Fruit fly (Drosophila melanogaster) whole organism, embryonic: ENCODE results near the gene chrb.

Experiments used
- Awh ChIP-seq: fragments of 200-800 bp; sonication (Bioruptor generic); IDR thresholded peaks from 2 replicates; pipeline ENCODE4, ENCODE4 v1.3.6; 2022; ENCODE audit warnings: missing biosample characterization, missing genetic modification characterization
- BEAF-32 ChIP-seq: fragments of 200-800 bp; sonication (Bioruptor generic); optimal IDR thresholded peaks from 3 replicates; lab custom pipeline; 2017; ENCODE audit warnings: missing biosample characterization, missing genetic modification characterization, mild to moderate bottlenecking, moderate library complexity, missing genetic modification reagents
- CG10543 ChIP-seq: fragments of 200-800 bp; sonication (Bioruptor generic); optimal IDR thresholded peaks from 3 replicates; lab custom pipeline; 2017; ENCODE audit warnings: missing biosample characterization, mild to moderate bottlenecking, missing genetic modification characterization, moderate library complexity
- CG11398 ChIP-seq: fragments of 200-800 bp; sonication (Bioruptor generic); optimal IDR thresholded peaks from 2 replicates; lab custom pipeline; 2016; ENCODE audit warnings: missing biosample characterization, missing genetic modification characterization
- CG13424 ChIP-seq: fragments of 200-800 bp; sonication (Bioruptor generic); optimal IDR thresholded peaks from 2 replicates; lab custom pipeline; 2019; ENCODE audit warnings: missing biosample characterization, mild to moderate bottlenecking, missing genetic modification characterization, moderate library complexity
- CG14710 ChIP-seq: fragments of 200-800 bp; sonication (Bioruptor generic); optimal IDR thresholded peaks from 3 replicates; lab custom pipeline; 2019; ENCODE audit warnings: missing biosample characterization, mild to moderate bottlenecking, missing genetic modification characterization, moderate library complexity
- CG1602 ChIP-seq: fragments of 200-800 bp; sonication (Bioruptor generic); optimal IDR thresholded peaks from 3 replicates; lab custom pipeline; 2016; ENCODE audit warnings: missing biosample characterization, missing genetic modification characterization
- CG1603 ChIP-seq: fragments of 200-800 bp; sonication (Bioruptor generic); optimal IDR thresholded peaks from 2 replicates; lab custom pipeline; 2019; ENCODE audit warnings: missing biosample characterization, mild to moderate bottlenecking, missing genetic modification characterization, moderate library complexity
- CG18619 ChIP-seq: fragments of 200-800 bp; sonication (Bioruptor generic); optimal IDR thresholded peaks from 3 replicates; lab custom pipeline; 2017; ENCODE audit warnings: missing biosample characterization, mild to moderate bottlenecking, missing genetic modification characterization
- CG2120 ChIP-seq: fragments of 200-800 bp; sonication (Bioruptor generic); optimal IDR thresholded peaks from 3 replicates; lab custom pipeline; 2016; ENCODE audit warnings: missing biosample characterization, missing genetic modification characterization
- CG30403 ChIP-seq: fragments of 200-800 bp; sonication (Bioruptor generic); optimal IDR thresholded peaks from 3 replicates; lab custom pipeline; 2016; ENCODE audit warnings: missing biosample characterization, missing genetic modification characterization
- CG34422 ChIP-seq: fragments of 200-800 bp; sonication (Bioruptor generic); IDR thresholded peaks from 3 replicates; pipeline ENCODE4 v1.3.6; 2022; ENCODE audit warnings: missing biosample characterization, missing genetic modification characterization
- CG8290 ChIP-seq, 3 experiments: fragments of 200-800 bp; sonication (Bioruptor generic); optimal IDR thresholded peaks; 2 replicates each; lab custom pipeline; 2016 to 2019; ENCODE audit warnings: missing biosample characterization in 3 of 3, missing genetic modification characterization in 3 of 3, mild to moderate bottlenecking in 2 of 3, moderate library complexity in 1 of 3
- CG9797 ChIP-seq: fragments of 200-800 bp; sonication (Bioruptor generic); optimal IDR thresholded peaks from 3 replicates; lab custom pipeline; 2018; ENCODE audit warnings: missing biosample characterization, mild to moderate bottlenecking, missing genetic modification characterization
- CG9876 ChIP-seq: fragments of 200-800 bp; sonication (Bioruptor generic); optimal IDR thresholded peaks from 2 replicates; lab custom pipeline; 2016; ENCODE audit warnings: missing biosample characterization, missing genetic modification characterization
- Deaf1 ChIP-seq: fragments of 200-800 bp; optimal IDR thresholded peaks from 3 replicates; lab custom pipeline; 2019; ENCODE audit warnings: missing biosample characterization, mild to moderate bottlenecking, missing genetic modification characterization, moderate library complexity
- GATAe ChIP-seq: fragments of 200-800 bp; sonication (Bioruptor generic); conservative IDR thresholded peaks from 2 replicates; pipeline ENCODE4 v1.3.6; 2022; ENCODE audit warnings: missing biosample characterization, missing genetic modification characterization
- HLHmδ ChIP-seq: fragments of 200-800 bp; sonication (Bioruptor generic); optimal IDR thresholded peaks from 2 replicates; lab custom pipeline; 2018; ENCODE audit warnings: missing biosample characterization, mild to moderate bottlenecking, missing genetic modification characterization, moderate library complexity
- Lpt ChIP-seq: fragments of >200 bp; optimal IDR thresholded peaks from 2 replicates; lab custom pipeline; 2018; ENCODE audit warnings: missing biosample characterization, missing genetic modification characterization
- MESR4 ChIP-seq: fragments of 200-800 bp; sonication (Bioruptor generic); optimal IDR thresholded peaks from 2 replicates; lab custom pipeline; 2018; ENCODE audit warnings: missing biosample characterization, mild to moderate bottlenecking, missing genetic modification characterization, moderate library complexity
- Optix ChIP-seq: fragments of 200-800 bp; sonication (Bioruptor generic); IDR thresholded peaks from 3 replicates; pipeline ENCODE4 v1.3.6; 2022; ENCODE audit warnings: missing biosample characterization, missing genetic modification characterization
- Pdp1 ChIP-seq, 2 experiments: fragments of 200-800 bp; sonication (Bioruptor generic); optimal IDR thresholded peaks; 3 replicates each; lab custom pipeline; 2016; ENCODE audit warnings: missing biosample characterization in 2 of 2, missing genetic modification characterization in 2 of 2, mild to moderate bottlenecking in 1 of 2, moderate library complexity in 1 of 2
- Scr ChIP-seq: fragments of 200-800 bp; sonication (Bioruptor generic); IDR thresholded peaks from 2 replicates; pipeline ENCODE4 v1.3.6; 2022; ENCODE audit warnings: missing biosample characterization, missing genetic modification characterization; ENCODE audit not compliant: partially characterized antibody
- Sox102F ChIP-seq: fragments of 200-800 bp; sonication (Bioruptor generic); optimal IDR thresholded peaks from 2 replicates; lab custom pipeline; 2018; ENCODE audit warnings: missing biosample characterization, mild to moderate bottlenecking, missing genetic modification characterization, moderate library complexity
- abd-A ChIP-seq: fragments of 200-800 bp; sonication (Bioruptor generic); optimal IDR thresholded peaks from 3 replicates; lab custom pipeline; 2019; ENCODE audit warnings: missing biosample characterization, mild to moderate bottlenecking, missing genetic modification characterization, moderate library complexity
- chinmo ChIP-seq: fragments of 200-800 bp; sonication (Bioruptor generic); IDR thresholded peaks from 4 replicates; pipeline ENCODE4 v1.3.6; 2022; ENCODE audit warnings: missing biosample characterization, missing genetic modification characterization; ENCODE audit not compliant: partially characterized antibody
- ci ChIP-seq: fragments of 200-800 bp; sonication (Bioruptor generic); IDR thresholded peaks from 3 replicates; pipeline ENCODE4 v1.3.6; 2022; ENCODE audit warnings: missing biosample characterization, missing genetic modification characterization
- dysf ChIP-seq: fragments of 200-800 bp; sonication (Bioruptor generic); IDR thresholded peaks from 3 replicates; pipeline ENCODE4 v1.3.6; 2022; ENCODE audit warnings: missing biosample characterization, missing genetic modification characterization
- en ChIP-seq: fragments of 200-800 bp; sonication (Bioruptor generic); optimal IDR thresholded peaks from 2 replicates; lab custom pipeline; 2016; ENCODE audit warnings: missing biosample characterization, missing genetic modification characterization
- eve ChIP-seq, 2 experiments: fragments of >200 bp; optimal IDR thresholded peaks; 2 replicates each; lab custom pipeline; 2017; ENCODE audit warnings: missing biosample characterization in 2 of 2, missing genetic modification characterization in 2 of 2
- gt ChIP-seq: fragments of 200-800 bp; sonication (Bioruptor generic); IDR thresholded peaks from 2 replicates; pipeline ENCODE4 v1.3.6; 2022; ENCODE audit warnings: missing biosample characterization, missing genetic modification characterization
- h ChIP-seq: fragments of >200 bp; optimal IDR thresholded peaks from 2 replicates; lab custom pipeline; 2017
- hth ChIP-seq: fragments of >200 bp; optimal IDR thresholded peaks from 2 replicates; lab custom pipeline; 2017; ENCODE audit warnings: inconsistent platforms
- klu ChIP-seq: fragments of 200-800 bp; sonication (Bioruptor generic); IDR thresholded peaks from 2 replicates; pipeline ENCODE4 v1.3.6; 2022; ENCODE audit warnings: missing biosample characterization, missing genetic modification characterization
- kni ChIP-seq: fragments of 200-800 bp; sonication (Bioruptor generic); optimal IDR thresholded peaks from 3 replicates; lab custom pipeline; 2017; ENCODE audit warnings: mild to moderate bottlenecking, missing biosample characterization, missing genetic modification reagents, missing genetic modification characterization
- maf-S ChIP-seq: fragments of 200-800 bp; sonication (Bioruptor generic); optimal IDR thresholded peaks from 2 replicates; lab custom pipeline; 2016; ENCODE audit warnings: missing biosample characterization, missing genetic modification characterization
- nau ChIP-seq: fragments of 200-800 bp; sonication (Bioruptor generic); optimal IDR thresholded peaks from 3 replicates; lab custom pipeline; 2017; ENCODE audit warnings: missing biosample characterization, mild to moderate bottlenecking, missing genetic modification characterization, missing genetic modification reagents
- nerfin-2 ChIP-seq: fragments of 200-800 bp; sonication (Bioruptor generic); IDR thresholded peaks from 2 replicates; pipeline ENCODE4 v1.3.6; 2022; ENCODE audit warnings: missing biosample characterization, missing genetic modification characterization; ENCODE audit not compliant: partially characterized antibody
- oc ChIP-seq: fragments of 200-800 bp; sonication (Bioruptor generic); optimal IDR thresholded peaks from 2 replicates; lab custom pipeline; 2018; ENCODE audit warnings: missing biosample characterization, mild to moderate bottlenecking, missing genetic modification characterization, moderate library complexity
- odd ChIP-seq: fragments of 200-800 bp; sonication (Bioruptor generic); optimal IDR thresholded peaks from 2 replicates; lab custom pipeline; 2017; ENCODE audit warnings: missing biosample characterization, mild to moderate bottlenecking, missing genetic modification characterization
- p53 ChIP-seq: fragments of 200-800 bp; sonication (Bioruptor generic); optimal IDR thresholded peaks from 2 replicates; lab custom pipeline; 2016; ENCODE audit warnings: missing biosample characterization, missing genetic modification characterization
- phol ChIP-seq: fragments of 200-800 bp; sonication (Bioruptor generic); optimal IDR thresholded peaks from 3 replicates; lab custom pipeline; 2018; ENCODE audit warnings: missing biosample characterization, mild to moderate bottlenecking, missing genetic modification characterization, moderate library complexity
- sens ChIP-seq: fragments of 200-800 bp; sonication (Bioruptor generic); peaks from one replicate; lab custom pipeline; 2016; ENCODE audit warnings: missing biosample characterization, missing genetic modification characterization
- slou ChIP-seq: fragments of 200-800 bp; sonication (Bioruptor generic); optimal IDR thresholded peaks from 3 replicates; lab custom pipeline; 2016; ENCODE audit warnings: missing biosample characterization, missing genetic modification characterization
- sna ChIP-seq: fragments of 200-800 bp; sonication (Bioruptor generic); IDR thresholded peaks from 2 replicates; pipeline ENCODE4 v1.3.6; 2022; ENCODE audit warnings: missing biosample characterization, missing genetic modification characterization; ENCODE audit not compliant: partially characterized antibody
- sr ChIP-seq: fragments of 200-800 bp; sonication (Bioruptor generic); IDR thresholded peaks from 3 replicates; pipeline ENCODE4 v1.3.6; 2022; ENCODE audit warnings: missing biosample characterization, missing genetic modification characterization
- twi ChIP-seq: fragments of 200-800 bp; optimal IDR thresholded peaks from 2 replicates; lab custom pipeline; 2019; ENCODE audit warnings: missing biosample characterization, mild to moderate bottlenecking, missing genetic modification characterization, moderate library complexity
- yki ChIP-seq: fragments of >200 bp; optimal IDR thresholded peaks from 3 replicates; lab custom pipeline; 2018
- zfh2 ChIP-seq: fragments of 200-800 bp; sonication (Bioruptor generic); optimal IDR thresholded peaks from 2 replicates; lab custom pipeline; 2016; ENCODE audit warnings: missing biosample characterization, missing genetic modification characterization

The chrb gene

DNA sequence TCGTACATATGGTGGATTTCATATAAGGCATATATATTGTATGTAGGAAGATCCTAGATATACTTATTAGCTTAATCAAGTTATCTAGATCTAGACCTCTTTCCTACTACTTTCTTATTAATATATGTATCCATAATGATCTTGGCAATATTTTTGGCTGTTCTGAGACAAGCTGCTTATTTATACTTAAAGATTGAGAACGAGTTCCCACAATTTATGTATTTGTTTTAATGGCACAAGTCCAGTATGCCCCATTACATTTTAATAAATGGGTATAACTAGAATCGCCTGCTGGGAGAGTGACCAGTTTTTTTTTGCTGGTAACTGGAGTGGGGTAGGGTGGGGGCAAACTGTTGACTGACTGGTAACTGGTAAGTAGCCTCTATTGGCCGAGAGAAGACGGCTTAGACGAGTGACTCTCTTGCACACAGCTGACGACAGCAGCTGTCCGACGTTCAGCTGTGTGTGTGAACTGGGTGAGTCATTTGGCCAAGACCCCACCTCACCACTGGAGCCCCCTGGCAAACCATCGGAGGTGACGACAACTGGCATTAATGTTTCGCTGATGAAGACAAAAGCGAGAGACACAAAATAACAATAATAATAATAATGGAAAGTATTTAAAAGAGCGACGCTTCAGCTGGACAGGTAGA is 49.5 kb downstream of the chrb start (continued):
- TF ChIP-seq CG30403 (GFP tag; lab: Kevin White, UChicago), result no peak
- no peak for TF ChIP-seq BEAF-32 (GFP tag; lab: Kevin White, UChicago)
- no peak for TF ChIP-seq zfh2 (GFP tag; lab: Kevin White, UChicago)
- TF ChIP-seq slou, result no peak
- TF ChIP-seq eve (GFP tag; optimal IDR thresholded peaks at IDR 0.05; lab: Kevin White, UChicago), result no peak
- TF ChIP-seq CG34422 (GFP tag; lab: Robert Waterston, UW), result no peak
- TF ChIP-seq CG1602, result no peak
- TF ChIP-seq dysf, result no peak; the same call in 2 of the 3 replicates
- no peak for TF ChIP-seq Optix
- TF ChIP-seq HLHmδ (GFP tag; lab: Kevin White, UChicago), result no peak
- TF ChIP-seq CG14710, result no peak
- no peak for TF ChIP-seq nerfin-2 (GFP tag; lab: Robert Waterston, UW)
- no peak for TF ChIP-seq phol (tag; lab: Kevin White, UChicago)
- TF ChIP-seq kni (GFP tag; lab: Kevin White, UChicago), result peak; percentile 52
- TF ChIP-seq Scr, result no peak
- TF ChIP-seq abd-A, result peak; percentile 62
- TF ChIP-seq CG9797 (GFP tag; lab: Kevin White, UChicago), result no peak
- no peak for TF ChIP-seq CG11398
- TF ChIP-seq en (GFP tag; lab: Kevin White, UChicago), result no peak
- TF ChIP-seq sens (GFP tag; lab: Kevin White, UChicago), result peak; percentile 3
- no peak for TF ChIP-seq p53 (GFP tag; lab: Kevin White, UChicago)
- TF ChIP-seq ci (GFP tag; lab: Robert Waterston, UW), result peak; percentile 55; the same call in 2 of the 3 replicates
- TF ChIP-seq sr (GFP tag; lab: Robert Waterston, UW), result no peak
- TF ChIP-seq Deaf1, result no peak
- no peak for TF ChIP-seq Sox102F
- no peak for TF ChIP-seq nau (GFP tag; lab: Kevin White, UChicago)
- TF ChIP-seq maf-S, result no peak
- TF ChIP-seq CG2120 (GFP tag; lab: Kevin White, UChicago), result peak; percentile 33
- no peak for TF ChIP-seq yki (lab: Kevin White, UChicago)
- no peak for TF ChIP-seq CG18619 (GFP tag; lab: Kevin White, UChicago)

DNA sequence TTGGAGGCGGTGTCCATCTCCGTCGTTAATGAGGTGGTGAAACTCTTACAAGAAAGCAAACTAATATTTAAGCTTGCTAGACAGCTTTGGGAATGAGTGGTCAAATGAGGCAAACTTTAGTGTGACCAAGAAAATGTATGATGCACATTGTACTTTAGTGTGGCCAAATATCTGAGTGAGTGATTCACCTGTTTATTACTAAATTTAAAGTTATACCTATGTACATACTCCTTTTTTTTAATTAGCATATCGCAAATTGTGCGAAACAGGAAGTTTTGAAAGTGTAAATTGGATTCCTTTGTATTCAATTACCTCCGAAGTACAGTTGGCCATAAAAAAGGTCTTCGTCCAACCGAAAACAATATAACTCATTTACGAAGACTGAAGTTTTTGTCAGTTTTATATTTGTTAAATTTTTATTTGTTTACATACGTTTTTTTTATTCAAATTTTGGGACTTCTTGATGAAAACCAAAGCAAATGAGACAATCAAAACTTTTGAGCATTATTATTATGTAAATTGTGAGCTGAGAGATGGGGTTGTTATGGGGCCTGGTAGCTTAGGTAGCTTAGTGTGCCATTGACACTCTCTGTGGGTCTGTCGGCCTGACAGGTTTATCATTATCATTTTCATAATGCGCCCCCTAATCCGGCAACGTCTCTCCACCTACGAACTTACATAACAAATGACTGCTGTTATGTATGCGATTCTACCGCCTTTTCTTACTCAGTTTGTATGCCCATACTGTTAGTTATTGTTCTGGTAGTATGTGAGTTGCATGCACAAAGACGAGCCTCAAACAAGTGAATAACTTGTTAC is 52.4 kb downstream of the chrb start:
- TF ChIP-seq klu (GFP tag; lab: Robert Waterston, UW) (no peak), CG8290 (GFP tag; optimal IDR thresholded peaks at IDR 0.05; lab: Kevin White, UChicago) (peak; percentile 15), CG8290 (tag; optimal IDR thresholded peaks at IDR 0.05; lab: Kevin White, UChicago) (no peak), CG13424 (tag; lab: Kevin White, UChicago) (no peak), CG1603 (tag; lab: Kevin White, UChicago) (no peak), MESR4 (no peak), gt (GFP tag; lab: Robert Waterston, UW) (no peak), hth (lab: Kevin White, UChicago) (no peak), odd (no peak), sna (GFP tag; lab: Robert Waterston, UW) (0 out of 2 replicates have a peak, but pooled peaks have one; percentile 25), chinmo (0 out of 4 replicates have a peak, but pooled peaks have one; percentile 6), Awh (peak; percentile 58; the same call in 1 of the 2 replicates), nerfin-2 (GFP tag; lab: Robert Waterston, UW) (peak; percentile 22; the same call in 1 of the 2 replicates), oc (tag; lab: Kevin White, UChicago) (peak; percentile 90), GATAe (no peak), abd-A (peak; percentile 57), Lpt (GFP tag; lab: Kevin White, UChicago) (no peak), twi (tag; lab: Kevin White, UChicago) (no peak), CG10543 (no peak), h (lab: Kevin White, UChicago) (no peak), CG9876 (no peak), sens (GFP tag; lab: Kevin White, UChicago) (peak; percentile 55), Pdp1 (GFP tag; optimal IDR thresholded peaks at IDR 0.05; lab: Kevin White, UChicago) (peak in 1 of 2 experiments; percentile 72)
